Worm (Caenorhabditis elegans) whole organism, L4 larva: Measurements from ENCODE around the gene C29A12.1.

Experiments
- D1046.2 ChIP-seq: fragments of 200-800 bp; sonication (Bioruptor generic); IDR thresholded peaks from 2 replicates; pipeline ENCODE4 v1.3.6; 2022; ENCODE audit warnings: missing genetic modification characterization, missing compliant biosample characterization
- F44E2.7 ChIP-seq: fragments of 200-800 bp; sonication (Bioruptor generic); IDR thresholded peaks from 2 replicates; pipeline ENCODE4 v2.1.2; 2022; ENCODE audit warnings: missing genetic modification characterization, missing compliant biosample characterization
- R02D3.7 ChIP-seq: fragments of 150-350 bp; sonication (generic microtip); optimal IDR thresholded peaks from 3 replicates; lab custom pipeline; 2014; ENCODE audit warnings: missing biosample characterization, missing genetic modification characterization
- T20F7.1 ChIP-seq: fragments of 200-800 bp; sonication (Bioruptor generic); optimal IDR thresholded peaks from 2 replicates; lab custom pipeline; 2018; ENCODE audit warnings: mild to moderate bottlenecking, missing genetic modification characterization, missing compliant biosample characterization
- aly-2 ChIP-seq: sonication (generic microtip); optimal IDR thresholded peaks from 2 replicates; lab custom pipeline; 2018; ENCODE audit warnings: missing biosample characterization, missing genetic modification characterization
- arid-1 ChIP-seq: fragments of 200-800 bp; sonication (Bioruptor generic); conservative IDR thresholded peaks from 2 replicates; pipeline ENCODE4 v1.3.6; 2022; ENCODE audit warnings: missing genetic modification reagents, missing genetic modification characterization, missing compliant biosample characterization
- ceh-62 ChIP-seq: sonication (generic microtip); optimal IDR thresholded peaks from 2 replicates; lab custom pipeline; 2017; ENCODE audit warnings: missing biosample characterization, missing genetic modification characterization
- ceh-82 ChIP-seq: sonication (generic microtip); optimal IDR thresholded peaks from 2 replicates; lab custom pipeline; 2017; ENCODE audit warnings: missing biosample characterization, missing genetic modification characterization
- ctbp-1 ChIP-seq: fragments of 200-800 bp; sonication (Bioruptor generic); IDR thresholded peaks from 2 replicates; pipeline ENCODE4 v1.3.6; 2022; ENCODE audit warnings: missing genetic modification reagents, missing genetic modification characterization, missing compliant biosample characterization
- dmd-8 ChIP-seq: fragments of 200-800 bp; sonication (Bioruptor generic); IDR thresholded peaks from 2 replicates; pipeline ENCODE4 v1.3.6; 2022; ENCODE audit warnings: missing genetic modification characterization, missing compliant biosample characterization
- egl-43 ChIP-seq: fragments of 200-800 bp; sonication (Bioruptor generic); IDR thresholded peaks from 2 replicates; pipeline ENCODE4 v1.3.6; 2022; ENCODE audit warnings: missing genetic modification reagents, missing genetic modification characterization, missing compliant biosample characterization
- fos-1 ChIP-seq: fragments of 150-350 bp; optimal IDR thresholded peaks from 2 replicates; lab custom pipeline; 2014; ENCODE audit warnings: missing biosample characterization, missing genetic modification characterization
- hlh-11 ChIP-seq: fragments of 200-800 bp; sonication (Bioruptor generic); optimal IDR thresholded peaks from 2 replicates; lab custom pipeline; 2018; ENCODE audit warnings: mild to moderate bottlenecking, missing genetic modification characterization, missing compliant biosample characterization
- lim-7 ChIP-seq: fragments of 200-800 bp; sonication (Bioruptor generic); IDR thresholded peaks from 2 replicates; pipeline ENCODE4 v1.3.6; 2022; ENCODE audit warnings: missing genetic modification characterization, missing compliant biosample characterization
- lin-29 ChIP-seq: fragments of 200-800 bp; sonication (Bioruptor generic); IDR thresholded peaks from 2 replicates; pipeline ENCODE4 v1.3.6; 2022; ENCODE audit warnings: missing genetic modification reagents, missing genetic modification characterization, missing compliant biosample characterization
- mdl-1 ChIP-seq, 2 experiments: fragments of 150-350 bp in 1 of 2; sonication (generic microtip) in 1 of 2; optimal IDR thresholded peaks; 2 replicates each; lab custom pipeline; 2014 to 2017; ENCODE audit warnings: missing biosample characterization in 2 of 2, missing genetic modification characterization in 2 of 2
- mxl-2 ChIP-seq: fragments of 200-800 bp; sonication (Bioruptor generic); conservative IDR thresholded peaks from 2 replicates; pipeline ENCODE4 v1.3.6; 2022; ENCODE audit warnings: missing genetic modification reagents, missing genetic modification characterization, missing compliant biosample characterization
- nhr-102 ChIP-seq: sonication (generic microtip); optimal IDR thresholded peaks from 2 replicates; lab custom pipeline; 2016; ENCODE audit warnings: mild to moderate bottlenecking, missing genetic modification characterization, moderate library complexity, missing compliant biosample characterization
- nhr-42 ChIP-seq: fragments of 200-800 bp; sonication (Bioruptor generic); IDR thresholded peaks from 2 replicates; pipeline ENCODE4 v1.3.6; 2022; ENCODE audit warnings: missing genetic modification characterization, missing compliant biosample characterization
- rbr-2 ChIP-seq: sonication (generic microtip); optimal IDR thresholded peaks from 2 replicates; lab custom pipeline; 2016; ENCODE audit warnings: missing genotype, missing genetic modification characterization, missing compliant biosample characterization
- saeg-2 ChIP-seq: fragments of 200-800 bp; sonication (Bioruptor generic); IDR thresholded peaks from 2 replicates; pipeline ENCODE4 v1.3.6; 2022; ENCODE audit warnings: missing genetic modification reagents, missing genetic modification characterization, missing compliant biosample characterization
- snpc-1.2 ChIP-seq: fragments of 200-800 bp; sonication (Bioruptor generic); IDR thresholded peaks from 2 replicates; pipeline ENCODE4 v1.3.6; 2022; ENCODE audit warnings: missing genetic modification reagents, missing genetic modification characterization, missing compliant biosample characterization
- spr-1 ChIP-seq: sonication (generic microtip); optimal IDR thresholded peaks from 2 replicates; lab custom pipeline; 2016; ENCODE audit warnings: mild to moderate bottlenecking, missing genetic modification characterization, missing compliant biosample characterization
- zfp-3 ChIP-seq: fragments of 200-800 bp; sonication (Bioruptor generic); conservative IDR thresholded peaks from 2 replicates; pipeline ENCODE4 v1.3.6; 2022; ENCODE audit warnings: missing genetic modification reagents, missing genetic modification characterization, missing compliant biosample characterization
- ztf-11 ChIP-seq: fragments of 150-350 bp; optimal IDR thresholded peaks from 2 replicates; lab custom pipeline; 2014; ENCODE audit warnings: missing biosample characterization, missing genetic modification characterization

The C29A12.1 gene

DNA sequence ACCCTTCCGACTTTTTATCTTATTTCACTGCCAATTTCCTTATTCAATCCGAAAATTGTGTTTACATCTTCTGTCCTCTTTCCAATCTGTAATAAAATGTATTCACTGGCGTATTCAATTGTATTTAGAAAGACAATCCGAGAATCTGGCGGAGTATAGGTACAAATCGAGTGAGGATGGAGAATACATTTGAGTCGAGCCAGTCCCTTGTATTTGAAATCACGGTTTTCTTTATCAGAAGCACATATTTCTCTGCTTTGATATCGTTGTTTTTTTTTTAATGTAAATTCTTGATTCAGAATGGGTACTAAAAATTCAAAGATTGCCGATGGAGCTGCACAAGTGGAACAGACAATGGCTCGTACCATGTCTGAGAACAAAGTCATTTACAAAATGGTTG lies 49.2 kb downstream of the C29A12.1 start, which contains the start of gene ocr-1:
TSS of gene ocr-1 (plus strand) at position 301 of the 400 bp plus-strand sequence.
- no peak for TF ChIP-seq rbr-2 (tag; lab: Kevin White, UChicago)
- no peak for TF ChIP-seq R02D3.7 (tag; lab: Kevin White, UChicago)
- no peak for TF ChIP-seq spr-1 (tag; lab: Kevin White, UChicago)
- TF ChIP-seq T20F7.1 (GFP tag; lab: Kevin White, UChicago), result no peak
- no peak for TF ChIP-seq ztf-11 (tag; lab: Kevin White, UChicago)
- TF ChIP-seq nhr-42 (GFP tag; lab: Robert Waterston, UW), result no peak
- TF ChIP-seq snpc-1.2 (GFP tag; lab: Robert Waterston, UW), result no peak
- no peak for TF ChIP-seq mdl-1 (tag; optimal IDR thresholded peaks at IDR 0.05; lab: Kevin White, UChicago)
- no peak for TF ChIP-seq ceh-62
- no peak for TF ChIP-seq fos-1 (tag; lab: Kevin White, UChicago)
- no peak for TF ChIP-seq mxl-2 (GFP tag; lab: Robert Waterston, UW)
- no peak for TF ChIP-seq F44E2.7 (GFP tag; lab: Robert Waterston, UW)
- no peak for TF ChIP-seq saeg-2
- TF ChIP-seq egl-43 (GFP tag; lab: Robert Waterston, UW), result no peak
- no peak for TF ChIP-seq dmd-8 (GFP tag; lab: Robert Waterston, UW)
- no peak for TF ChIP-seq ceh-82 (tag; lab: Kevin White, UChicago)
- TF ChIP-seq nhr-102, result no peak
- TF ChIP-seq ctbp-1 (GFP tag; lab: Robert Waterston, UW), result no peak
- no peak for TF ChIP-seq hlh-11 (tag; lab: Kevin White, UChicago)
- TF ChIP-seq lin-29 (GFP tag; lab: Robert Waterston, UW), result no peak

ce11 chrV:10762695-10763094 lies 50.6 kb downstream of the C29A12.1 start, which contains the start of gene sre-6:
TSS of gene sre-6 (minus strand) at chrV:10762795.
- TF ChIP-seq aly-2 (tag; lab: Kevin White, UChicago) (no peak), D1046.2 (GFP tag; lab: Robert Waterston, UW) (no peak), ztf-11 (tag; lab: Kevin White, UChicago) (no peak), arid-1 (GFP tag; lab: Robert Waterston, UW) (no peak), lim-7 (no peak), zfp-3 (no peak)
